Fruit fly (Drosophila melanogaster) whole organism, embryonic: ENCODE results near the gene CG6733.
A peak's percentile ranks its signal among the peaks of the same experiment; 100 is the strongest.

ENCODE experiments used
- ATbp ChIP-seq: fragments of 200-800 bp; sonication (Bioruptor generic); optimal IDR thresholded peaks from 2 replicates; lab custom pipeline; 2017; ENCODE audit warnings: missing biosample characterization, mild to moderate bottlenecking, missing genetic modification characterization, missing genetic modification reagents
- CG10366 ChIP-seq: fragments of 200-800 bp; sonication (Bioruptor generic); IDR thresholded peaks from 2 replicates; pipeline ENCODE4 v1.3.6; 2022; ENCODE audit warnings: missing biosample characterization, missing genetic modification characterization
- CG10431 ChIP-seq: fragments of 200-800 bp; sonication (Bioruptor generic); optimal IDR thresholded peaks from 3 replicates; lab custom pipeline; 2018; ENCODE audit warnings: missing biosample characterization, mild to moderate bottlenecking, missing genetic modification characterization
- CG11398 ChIP-seq: fragments of 200-800 bp; sonication (Bioruptor generic); optimal IDR thresholded peaks from 2 replicates; lab custom pipeline; 2016; ENCODE audit warnings: missing biosample characterization, missing genetic modification characterization
- CG11504 ChIP-seq: fragments of 200-800 bp; sonication (Bioruptor generic); optimal IDR thresholded peaks from 3 replicates; lab custom pipeline; 2019; ENCODE audit warnings: missing biosample characterization, mild to moderate bottlenecking, missing genetic modification characterization, moderate library complexity
- CG12155 ChIP-seq: fragments of 200-800 bp; sonication (Bioruptor generic); optimal IDR thresholded peaks from 3 replicates; lab custom pipeline; 2016; ENCODE audit warnings: missing biosample characterization, missing genetic modification characterization
- CG12236 ChIP-seq: fragments of 200-800 bp; sonication (Bioruptor generic); optimal IDR thresholded peaks from 2 replicates; lab custom pipeline; 2016; ENCODE audit warnings: missing biosample characterization, missing genetic modification characterization
- CG15073 ChIP-seq: fragments of 200-800 bp; sonication (Bioruptor generic); optimal IDR thresholded peaks from 2 replicates; lab custom pipeline; 2016; ENCODE audit warnings: missing biosample characterization, missing genetic modification characterization
- CG1647 ChIP-seq: fragments of 200-800 bp; sonication (Bioruptor generic); optimal IDR thresholded peaks from 3 replicates; lab custom pipeline; 2016; ENCODE audit warnings: missing biosample characterization, missing genetic modification characterization
- CG17328 ChIP-seq: fragments of 200-800 bp; sonication (Bioruptor generic); IDR thresholded peaks from 2 replicates; pipeline ENCODE4 v1.3.6; 2022; ENCODE audit warnings: missing biosample characterization, missing genetic modification characterization
- CG2116 ChIP-seq: fragments of 200-800 bp; sonication (Bioruptor generic); optimal IDR thresholded peaks from 3 replicates; lab custom pipeline; 2018; ENCODE audit warnings: missing biosample characterization, mild to moderate bottlenecking, missing genetic modification characterization
- CG2120 ChIP-seq: fragments of 200-800 bp; sonication (Bioruptor generic); optimal IDR thresholded peaks from 3 replicates; lab custom pipeline; 2016; ENCODE audit warnings: missing biosample characterization, missing genetic modification characterization
- CG30431 ChIP-seq: fragments of 200-800 bp; sonication (Bioruptor generic); optimal IDR thresholded peaks from 2 replicates; lab custom pipeline; 2017; ENCODE audit warnings: missing biosample characterization, missing genetic modification characterization
- CG31388 ChIP-seq: fragments of 200-800 bp; sonication (Bioruptor generic); optimal IDR thresholded peaks from 2 replicates; lab custom pipeline; 2016; ENCODE audit warnings: missing biosample characterization, missing genetic modification characterization
- CG3726 ChIP-seq: fragments of 200-800 bp; sonication (Bioruptor generic); IDR thresholded peaks from 3 replicates; pipeline ENCODE4, ENCODE4 v1.3.6; 2022; ENCODE audit warnings: missing biosample characterization, missing genetic modification characterization
- CG3847 ChIP-seq: fragments of 200-800 bp; sonication (Bioruptor generic); IDR thresholded peaks from 2 replicates; pipeline ENCODE4 v1.3.6; 2022; ENCODE audit warnings: missing biosample characterization, missing genetic modification characterization
- CG43689 ChIP-seq: fragments of 200-800 bp; sonication (Bioruptor generic); IDR thresholded peaks from 2 replicates; pipeline ENCODE4 v1.3.6; 2022; ENCODE audit warnings: missing biosample characterization, missing genetic modification characterization
- CG6683 ChIP-seq: fragments of 200-800 bp; sonication (Bioruptor generic); optimal IDR thresholded peaks from 2 replicates; lab custom pipeline; 2017; ENCODE audit warnings: missing biosample characterization, mild to moderate bottlenecking, missing genetic modification characterization, missing genetic modification reagents
- CG6765 ChIP-seq: fragments of 200-800 bp; sonication (Bioruptor generic); optimal IDR thresholded peaks from 3 replicates; lab custom pipeline; 2017; ENCODE audit warnings: missing biosample characterization, mild to moderate bottlenecking, missing genetic modification characterization
- CG6791 ChIP-seq: fragments of 200-800 bp; sonication (Bioruptor generic); IDR thresholded peaks from 3 replicates; pipeline ENCODE4 v1.3.6; 2022; ENCODE audit warnings: missing biosample characterization, missing genetic modification characterization; ENCODE audit not compliant: partially characterized antibody
- CG8924 ChIP-seq: fragments of 200-800 bp; optimal IDR thresholded peaks from 3 replicates; lab custom pipeline; 2019; ENCODE audit warnings: missing biosample characterization, mild to moderate bottlenecking, missing genetic modification characterization, moderate library complexity
- CG9437 ChIP-seq: fragments of 200-800 bp; sonication (Bioruptor generic); optimal IDR thresholded peaks from 2 replicates; lab custom pipeline; 2018; ENCODE audit warnings: missing biosample characterization, mild to moderate bottlenecking, missing genetic modification characterization
- Chrac-16 ChIP-seq: fragments of 200-800 bp; sonication (Bioruptor generic); optimal IDR thresholded peaks from 3 replicates; lab custom pipeline; 2016; ENCODE audit warnings: missing biosample characterization, missing genetic modification characterization
- CoRest ChIP-seq: fragments of 200-800 bp; sonication (Bioruptor generic); optimal IDR thresholded peaks from 3 replicates; lab custom pipeline; 2018; ENCODE audit warnings: missing biosample characterization, mild to moderate bottlenecking, missing genetic modification characterization, moderate library complexity
- Dek ChIP-seq: fragments of 200-800 bp; sonication (Bioruptor generic); optimal IDR thresholded peaks from 3 replicates; lab custom pipeline; 2019; ENCODE audit warnings: missing biosample characterization, mild to moderate bottlenecking, missing genetic modification characterization, moderate library complexity
- Hmx ChIP-seq: fragments of 200-800 bp; sonication (Bioruptor generic); optimal IDR thresholded peaks from 2 replicates; lab custom pipeline; 2016; ENCODE audit warnings: missing biosample characterization, missing genetic modification characterization
- MBD-R2 ChIP-seq: fragments of 200-800 bp; sonication (Bioruptor generic); IDR thresholded peaks from 2 replicates; pipeline ENCODE4 v1.3.6; 2022; ENCODE audit warnings: missing biosample characterization, missing genetic modification characterization
- Neu2 ChIP-seq: fragments of 200-800 bp; sonication (Bioruptor generic); optimal IDR thresholded peaks from 3 replicates; lab custom pipeline; 2016; ENCODE audit warnings: missing biosample characterization, missing genetic modification characterization, borderline replicate concordance
- Rx ChIP-seq: fragments of 200-800 bp; sonication (Bioruptor generic); IDR thresholded peaks from 2 replicates; pipeline ENCODE4 v1.3.6; 2022; ENCODE audit warnings: missing biosample characterization, missing genetic modification characterization
- YL-1 ChIP-seq: fragments of 200-800 bp; sonication (Bioruptor generic); optimal IDR thresholded peaks from 3 replicates; lab custom pipeline; 2017; ENCODE audit warnings: missing biosample characterization, mild to moderate bottlenecking, missing genetic modification characterization
- eve ChIP-seq, 2 experiments: fragments of >200 bp; optimal IDR thresholded peaks; 2 replicates each; lab custom pipeline; 2017; ENCODE audit warnings: missing biosample characterization in 2 of 2, missing genetic modification characterization in 2 of 2
- hkb ChIP-seq, 2 experiments: fragments of 200-800 bp in 1 of 2; fragments of >200 bp in 1 of 2; sonication (Bioruptor generic) in 1 of 2; IDR thresholded peaks in 1 of 2; optimal IDR thresholded peaks in 1 of 2; 2 replicates each; pipeline versions ENCODE4 v1.3.6 to Lab custom; 2017 to 2022; ENCODE audit warnings: missing biosample characterization in 1 of 2, missing genetic modification characterization in 1 of 2
- klu ChIP-seq: fragments of 200-800 bp; sonication (Bioruptor generic); IDR thresholded peaks from 2 replicates; pipeline ENCODE4 v1.3.6; 2022; ENCODE audit warnings: missing biosample characterization, missing genetic modification characterization
- kni ChIP-seq: fragments of 200-800 bp; sonication (Bioruptor generic); optimal IDR thresholded peaks from 3 replicates; lab custom pipeline; 2017; ENCODE audit warnings: mild to moderate bottlenecking, missing biosample characterization, missing genetic modification reagents, missing genetic modification characterization
- lab ChIP-seq: fragments of 200-800 bp; sonication (Bioruptor generic); optimal IDR thresholded peaks from 3 replicates; lab custom pipeline; 2017; ENCODE audit warnings: missing biosample characterization, missing genetic modification characterization, mild to moderate bottlenecking, moderate library complexity, missing genetic modification reagents
- lilli ChIP-seq: fragments of 200-800 bp; sonication (Bioruptor generic); optimal IDR thresholded peaks from 3 replicates; lab custom pipeline; 2016; ENCODE audit warnings: missing biosample characterization, missing genetic modification characterization
- luna ChIP-seq: fragments of 200-800 bp; sonication (Bioruptor generic); optimal IDR thresholded peaks from 2 replicates; lab custom pipeline; 2016; ENCODE audit warnings: missing biosample characterization, missing genetic modification characterization
- nmo ChIP-seq: fragments of 200-800 bp; sonication (Bioruptor generic); optimal IDR thresholded peaks from 2 replicates; lab custom pipeline; 2018; ENCODE audit warnings: missing biosample characterization, mild to moderate bottlenecking, missing genetic modification characterization, moderate library complexity
- nom ChIP-seq: fragments of 200-800 bp; sonication (Bioruptor generic); optimal IDR thresholded peaks from 2 replicates; lab custom pipeline; 2017; ENCODE audit warnings: missing biosample characterization, missing genetic modification characterization, mild to moderate bottlenecking, moderate library complexity, missing genetic modification reagents
- oc ChIP-seq: fragments of 200-800 bp; sonication (Bioruptor generic); optimal IDR thresholded peaks from 2 replicates; lab custom pipeline; 2018; ENCODE audit warnings: missing biosample characterization, mild to moderate bottlenecking, missing genetic modification characterization, moderate library complexity
- p53 ChIP-seq: fragments of 200-800 bp; sonication (Bioruptor generic); optimal IDR thresholded peaks from 2 replicates; lab custom pipeline; 2016; ENCODE audit warnings: missing biosample characterization, missing genetic modification characterization
- pb ChIP-seq: fragments of 200-800 bp; sonication (Bioruptor generic); optimal IDR thresholded peaks from 3 replicates; lab custom pipeline; 2016; ENCODE audit warnings: missing biosample characterization, missing genetic modification characterization
- salm ChIP-seq: fragments of 200-800 bp; sonication (Bioruptor generic); optimal IDR thresholded peaks from 2 replicates; lab custom pipeline; 2018; ENCODE audit warnings: missing biosample characterization, mild to moderate bottlenecking, missing genetic modification characterization
- schlank ChIP-seq: fragments of 200-800 bp; sonication (Bioruptor generic); optimal IDR thresholded peaks from 2 replicates; lab custom pipeline; 2018; ENCODE audit warnings: missing biosample characterization, mild to moderate bottlenecking, missing genetic modification characterization
- sd ChIP-seq: fragments of 200-800 bp; sonication (Bioruptor generic); optimal IDR thresholded peaks from 3 replicates; lab custom pipeline; 2018; ENCODE audit warnings: missing biosample characterization, mild to moderate bottlenecking, missing genetic modification characterization, moderate library complexity
- ssp ChIP-seq: fragments of 200-800 bp; sonication (Bioruptor generic); IDR thresholded peaks from 2 replicates; pipeline ENCODE4 v1.3.6; 2022; ENCODE audit warnings: missing biosample characterization, missing genetic modification characterization
- tap ChIP-seq: fragments of 200-800 bp; optimal IDR thresholded peaks from 3 replicates; lab custom pipeline; 2019; ENCODE audit warnings: missing biosample characterization, mild to moderate bottlenecking, missing genetic modification characterization, moderate library complexity
- tgo ChIP-seq: fragments of 200-800 bp; sonication (Bioruptor generic); IDR thresholded peaks from 3 replicates; pipeline ENCODE4 v1.3.6; 2022; ENCODE audit warnings: missing biosample characterization, missing genetic modification characterization
- vfl ChIP-seq: fragments of 200-800 bp; sonication (Bioruptor generic); optimal IDR thresholded peaks from 2 replicates; lab custom pipeline; 2016; ENCODE audit warnings: missing biosample characterization, missing genetic modification characterization
- zfh2 ChIP-seq: fragments of 200-800 bp; sonication (Bioruptor generic); optimal IDR thresholded peaks from 2 replicates; lab custom pipeline; 2016; ENCODE audit warnings: missing biosample characterization, missing genetic modification characterization

The CG6733 gene

dm6 chr3R:23053936-23054335 lies 43.6 kb upstream of the CG6733 start, which contains the start of gene p53 (continued):
- TF ChIP-seq CG6683 (GFP tag; lab: Kevin White, UChicago) (peak; percentile 64), hkb (optimal IDR thresholded peaks at IDR 0.05; lab: Kevin White, UChicago) (no peak), hkb (GFP tag; IDR thresholded peaks at IDR 0.05; lab: Robert Waterston, UW) (peak; percentile 64), oc (no peak), vfl (peak; percentile 39), lab (GFP tag; lab: Kevin White, UChicago) (peak; percentile 91), ATbp (peak; percentile 74), YL-1 (GFP tag; lab: Kevin White, UChicago) (peak; percentile 44), zfh2 (GFP tag; lab: Kevin White, UChicago) (peak; percentile 29), klu (peak; percentile 42; the same call in 1 of the 2 replicates), CG12236 (GFP tag; lab: Kevin White, UChicago) (peak; percentile 81), CG2116 (GFP tag; lab: Kevin White, UChicago) (peak; percentile 84), CG30431 (peak; percentile 67), CG10431 (GFP tag; lab: Kevin White, UChicago) (peak; percentile 32), tap (tag; lab: Kevin White, UChicago) (peak; percentile 20), Rx (peak; percentile 68), kni (GFP tag; lab: Kevin White, UChicago) (peak; percentile 26), CG11504 (tag; lab: Kevin White, UChicago) (no peak), pb (peak; percentile 79), CG8924 (tag; lab: Kevin White, UChicago) (no peak), Chrac-16 (GFP tag; lab: Kevin White, UChicago) (peak; percentile 15), p53 (GFP tag; lab: Kevin White, UChicago) (peak; percentile 48), luna (GFP tag; lab: Kevin White, UChicago) (peak; percentile 64), CG6791 (GFP tag; lab: Robert Waterston, UW) (peak; percentile 80), CG11398 (GFP tag; lab: Kevin White, UChicago) (peak; percentile 56), CG43689 (GFP tag; lab: Robert Waterston, UW) (no peak; the same call in 1 of the 2 replicates), Dek (tag; lab: Kevin White, UChicago) (peak; percentile 37), salm (tag; lab: Kevin White, UChicago) (peak; percentile 22), CG10366 (GFP tag; lab: Robert Waterston, UW) (peak; percentile 60), Neu2 (GFP tag; lab: Kevin White, UChicago) (no peak), CG15073 (GFP tag; lab: Kevin White, UChicago) (no peak), CoRest (tag; lab: Kevin White, UChicago) (peak; percentile 67), CG31388 (GFP tag; lab: Kevin White, UChicago) (no peak), CG9437 (peak; percentile 66), schlank (peak; percentile 74), CG3726 (0 out of 3 replicates have a peak, but pooled peaks have one; percentile 53), CG17328 (GFP tag; lab: Robert Waterston, UW) (peak; percentile 62), lilli (GFP tag; lab: Kevin White, UChicago) (peak; percentile 47), CG2120 (GFP tag; lab: Kevin White, UChicago) (peak; percentile 43), MBD-R2 (GFP tag; lab: Robert Waterston, UW) (peak; percentile 56), ssp (GFP tag; lab: Robert Waterston, UW) (peak; percentile 37; the same call in 1 of the 2 replicates), nom (GFP tag; lab: Kevin White, UChicago) (no peak), nmo (peak; percentile 67), CG6765 (GFP tag; lab: Kevin White, UChicago) (peak; percentile 88), eve (GFP tag; optimal IDR thresholded peaks at IDR 0.05; lab: Kevin White, UChicago) (no peak), sd (tag; lab: Kevin White, UChicago) (peak; percentile 4), CG12155 (peak; percentile 11), CG1647 (peak; percentile 71), Hmx (GFP tag; lab: Kevin White, UChicago) (no peak), CG3847 (peak; percentile 71), tgo (peak; percentile 60; the same call in 2 of the 3 replicates)
